Fruit fly (Drosophila melanogaster): ENCODE results near the gene CG5515.

- TF ChIP-seq topi (GFP tag; optimal IDR thresholded peaks at IDR 0.05) (no peak), CG10669 (GFP tag; optimal IDR thresholded peaks at IDR 0.05) (no peak), CG6792 (GFP tag; optimal IDR thresholded peaks at IDR 0.05) (no peak), CG11902 (GFP tag; optimal IDR thresholded peaks at IDR 0.05) (no peak), Lpt (GFP tag; optimal IDR thresholded peaks at IDR 0.05) (no peak), dac (GFP tag; optimal IDR thresholded peaks at IDR 0.05) (no peak), Ets96B (tag; optimal IDR thresholded peaks at IDR 0.05) (no peak), CG6163 (GFP tag; IDR thresholded peaks at IDR 0.05) (no peak), OdsH (GFP tag; optimal IDR thresholded peaks at IDR 0.05) (no peak), salr (GFP tag; optimal IDR thresholded peaks at IDR 0.05) (no peak)
These were observed 2.5 kb downstream of the CG5515 start, which contains the start of gene mora for dm6 chr3R:24186188-24186587.
